Fruit fly (Drosophila melanogaster): ENCODE measurements around the gene nero.

dm6 chr3R:31764672-31765071 is 17.3 kb upstream of the nero start, which contains the start of gene CG2150:
- TF ChIP-seq eyg (GFP tag; optimal IDR thresholded peaks at IDR 0.05) = no peak
- TF ChIP-seq tgo (GFP tag; IDR thresholded peaks at IDR 0.05) = no peak
- no peak for TF ChIP-seq Ets65A (GFP tag)
- no peak for TF ChIP-seq fru (optimal IDR thresholded peaks at IDR 0.05)
- TF ChIP-seq CG18262 (tag; optimal IDR thresholded peaks at IDR 0.05) = no peak
- TF ChIP-seq gem (tag; optimal IDR thresholded peaks at IDR 0.05) = no peak
